Worm (Caenorhabditis elegans): ENCODE results near the gene sra-8.

ce11 chrII:9521570-9521969, 16.0 kb upstream of the sra-8 start, which contains the start of gene sra-1:
- TF ChIP-seq med-1 (GFP tag; optimal IDR thresholded peaks at IDR 0.05; ENCODE audit: insufficient read depth): no peak
- TF ChIP-seq cog-1 (tag; optimal IDR thresholded peaks at IDR 0.05): no peak
- no peak for TF ChIP-seq tab-1 (GFP tag; IDR thresholded peaks at IDR 0.05)
- no peak for TF ChIP-seq flt-1 (GFP tag; IDR thresholded peaks at IDR 0.05)
